Worm (Caenorhabditis elegans) whole organism, L4/young adult: ENCODE measurements around the gene C54E10.7.

Experiments
- W03F9.2 ChIP-seq: fragments of 150-350 bp; optimal IDR thresholded peaks from 2 replicates; lab custom pipeline; 2014; ENCODE audit warnings: missing biosample characterization, missing genetic modification characterization
- dao-5 ChIP-seq: sonication (generic microtip); optimal IDR thresholded peaks from 2 replicates; lab custom pipeline; 2016; ENCODE audit warnings: missing genotype, missing genetic modification characterization, moderate library complexity, missing compliant biosample characterization
- him-1 ChIP-seq: sonication (generic microtip); optimal IDR thresholded peaks from 2 replicates; lab custom pipeline; 2016; ENCODE audit warnings: missing genotype, missing genetic modification reagents, missing genetic modification characterization, missing compliant biosample characterization

- TF ChIP-seq him-1 (tag; lab: Kevin White, UChicago) (no peak), dao-5 (tag; lab: Kevin White, UChicago) (no peak), W03F9.2 (no peak)
Observed at ce11 chrV:18787417-18787918, 24.0 kb upstream of the C54E10.7 start, which contains the start of gene Y17D7B.2.
